Worm (Caenorhabditis elegans) whole organism, late embryonic: ENCODE data around the gene msp-32.
"Not testable (repeated sequence)": the region's sequence is repeated elsewhere in the genome, so short reads cannot be mapped to it uniquely, and the experiment has no call there.

ENCODE experiments used
- C08G9.2 ChIP-seq: sonication (generic microtip); optimal IDR thresholded peaks from 2 replicates; lab custom pipeline; 2016; ENCODE audit warnings: mild to moderate bottlenecking, missing genetic modification characterization, moderate library complexity, missing compliant biosample characterization
- K09A11.1 ChIP-seq: sonication (generic microtip); optimal IDR thresholded peaks from 2 replicates; lab custom pipeline; 2017; ENCODE audit warnings: antibody characterized with exemption, mild to moderate bottlenecking, missing genetic modification characterization, missing compliant biosample characterization; ENCODE audit not compliant: insufficient read depth
- T23F11.4 ChIP-seq: fragments of 200-800 bp; sonication (Bioruptor generic); optimal IDR thresholded peaks from 2 replicates; lab custom pipeline; 2018; ENCODE audit warnings: mild to moderate bottlenecking, missing genetic modification characterization, missing compliant biosample characterization
- ama-1 ChIP-seq: fragments of 150-350 bp; optimal IDR thresholded peaks from 2 replicates; lab custom pipeline; 2014
- ceh-19 ChIP-seq: fragments of 200-800 bp; sonication (Bioruptor generic); optimal IDR thresholded peaks from 2 replicates; lab custom pipeline; 2018; ENCODE audit warnings: mild to moderate bottlenecking, missing genetic modification characterization, missing compliant biosample characterization
- ceh-22 ChIP-seq: sonication (generic microtip); optimal IDR thresholded peaks from 2 replicates; lab custom pipeline; 2017; ENCODE audit warnings: missing biosample characterization, missing genetic modification characterization
- ceh-24 ChIP-seq: sonication (generic microtip); optimal IDR thresholded peaks from 2 replicates; lab custom pipeline; 2016; ENCODE audit warnings: mild to moderate bottlenecking, missing genetic modification characterization, missing compliant biosample characterization
- ceh-31 ChIP-seq: sonication (generic microtip); optimal IDR thresholded peaks from 2 replicates; lab custom pipeline; 2016; ENCODE audit warnings: missing genetic modification characterization, missing compliant biosample characterization
- ceh-34 ChIP-seq: sonication (generic microtip); optimal IDR thresholded peaks from 2 replicates; lab custom pipeline; 2016; ENCODE audit warnings: mild to moderate bottlenecking, missing genetic modification characterization, missing compliant biosample characterization
- ceh-45 ChIP-seq: fragments of 200-800 bp; sonication (Bioruptor generic); IDR thresholded peaks from 2 replicates; pipeline ENCODE4 v1.3.6; 2022; ENCODE audit warnings: missing genetic modification reagents, missing genetic modification characterization, missing compliant biosample characterization
- ceh-6 ChIP-seq: fragments of 200-800 bp; sonication (Bioruptor generic); optimal IDR thresholded peaks from 2 replicates; lab custom pipeline; 2018; ENCODE audit warnings: mild to moderate bottlenecking, missing genetic modification characterization, missing compliant biosample characterization
- dmd-4 ChIP-seq: sonication (generic microtip); optimal IDR thresholded peaks from 2 replicates; lab custom pipeline; 2016; ENCODE audit warnings: borderline replicate concordance, missing genetic modification characterization, missing compliant biosample characterization
- dve-1 ChIP-seq: sonication (generic microtip); optimal IDR thresholded peaks from 2 replicates; lab custom pipeline; 2017; ENCODE audit warnings: antibody characterized with exemption, mild to moderate bottlenecking, missing genetic modification characterization, missing compliant biosample characterization
- elt-2 ChIP-seq: sonication (generic microtip); optimal IDR thresholded peaks from 2 replicates; lab custom pipeline; 2016; ENCODE audit warnings: missing genetic modification reagents, missing genetic modification characterization, missing compliant biosample characterization
- elt-4 ChIP-seq: sonication (generic microtip); optimal IDR thresholded peaks from 2 replicates; lab custom pipeline; 2016; ENCODE audit warnings: missing genetic modification characterization, missing compliant biosample characterization
- eyg-1 ChIP-seq: sonication (generic microtip); optimal IDR thresholded peaks from 2 replicates; lab custom pipeline; 2016; ENCODE audit warnings: missing genotype, missing genetic modification characterization, missing compliant biosample characterization
- fax-1 ChIP-seq: sonication (generic microtip); optimal IDR thresholded peaks from 2 replicates; lab custom pipeline; 2016; ENCODE audit warnings: missing genotype, missing genetic modification characterization, missing compliant biosample characterization
- fkh-10 ChIP-seq: fragments of 150-350 bp; optimal IDR thresholded peaks from 2 replicates; lab custom pipeline; 2014; ENCODE audit warnings: missing biosample characterization, missing genetic modification reagents, missing genetic modification characterization
- gmeb-2 ChIP-seq: sonication (generic microtip); optimal IDR thresholded peaks from 2 replicates; lab custom pipeline; 2016; ENCODE audit warnings: missing genetic modification characterization, inconsistent platforms, missing compliant biosample characterization
- hlh-6 ChIP-seq: sonication (generic microtip); optimal IDR thresholded peaks from 2 replicates; lab custom pipeline; 2016; ENCODE audit warnings: missing genotype, missing genetic modification characterization, missing compliant biosample characterization
- lim-6 ChIP-seq: sonication (generic microtip); optimal IDR thresholded peaks from 2 replicates; lab custom pipeline; 2016; ENCODE audit warnings: missing genetic modification characterization, missing compliant biosample characterization
- lin-11 ChIP-seq: fragments of 200-800 bp; sonication (Bioruptor generic); optimal IDR thresholded peaks from 2 replicates; lab custom pipeline; 2018; ENCODE audit warnings: mild to moderate bottlenecking, missing genetic modification characterization, missing compliant biosample characterization
- madf-2 ChIP-seq: sonication (generic microtip); optimal IDR thresholded peaks from 2 replicates; lab custom pipeline; 2017; ENCODE audit warnings: missing genetic modification characterization, missing compliant biosample characterization
- mec-3 ChIP-seq: sonication (generic microtip); optimal IDR thresholded peaks from 2 replicates; lab custom pipeline; 2016; ENCODE audit warnings: borderline replicate concordance, missing genetic modification characterization, missing compliant biosample characterization
- nfya-1 ChIP-seq: sonication (generic microtip); optimal IDR thresholded peaks from 2 replicates; lab custom pipeline; 2017; ENCODE audit warnings: missing genetic modification characterization, mild to moderate bottlenecking, missing compliant biosample characterization, antibody characterized with exemption, moderate library complexity
- nhr-11 ChIP-seq: fragments of 150-350 bp; optimal IDR thresholded peaks from 2 replicates; lab custom pipeline; 2014; ENCODE audit warnings: missing biosample characterization, missing genetic modification characterization
- nhr-232 ChIP-seq: sonication (generic microtip); optimal IDR thresholded peaks from 2 replicates; lab custom pipeline; 2016; ENCODE audit warnings: missing genetic modification characterization, missing compliant biosample characterization
- pag-3 ChIP-seq: sonication (generic microtip); optimal IDR thresholded peaks from 2 replicates; lab custom pipeline; 2016; ENCODE audit warnings: missing compliant biosample characterization, missing genetic modification characterization, borderline replicate concordance
- pat-9 ChIP-seq: fragments of 200-800 bp; sonication (Bioruptor generic); optimal IDR thresholded peaks from 2 replicates; lab custom pipeline; 2018; ENCODE audit warnings: mild to moderate bottlenecking, missing genetic modification characterization, moderate library complexity, missing compliant biosample characterization
- pha-4 ChIP-seq: fragments of 150-350 bp; optimal IDR thresholded peaks from 2 replicates; lab custom pipeline; 2018; ENCODE audit warnings: missing biosample characterization, missing genetic modification reagents, missing genetic modification characterization
- pqm-1 ChIP-seq: sonication (generic microtip); optimal IDR thresholded peaks from 2 replicates; lab custom pipeline; 2016; ENCODE audit warnings: missing genetic modification characterization, missing compliant biosample characterization
- sdc-2 ChIP-seq: sonication (generic microtip); optimal IDR thresholded peaks from 2 replicates; lab custom pipeline; 2016; ENCODE audit warnings: missing genotype, missing genetic modification characterization, missing compliant biosample characterization
- sox-2 ChIP-seq: fragments of 200-800 bp; sonication (Bioruptor generic); IDR thresholded peaks from 2 replicates; pipeline ENCODE4 v1.3.6; 2022; ENCODE audit warnings: missing genetic modification reagents, missing genetic modification characterization, missing compliant biosample characterization
- sox-4 ChIP-seq: sonication (generic microtip); optimal IDR thresholded peaks from 2 replicates; lab custom pipeline; 2017; ENCODE audit warnings: mild to moderate bottlenecking, missing genetic modification characterization, inconsistent platforms, missing compliant biosample characterization
- syd-9 ChIP-seq: sonication (generic microtip); optimal IDR thresholded peaks from 2 replicates; lab custom pipeline; 2016; ENCODE audit warnings: mild to moderate bottlenecking, missing genetic modification characterization, moderate library complexity, missing compliant biosample characterization
- tbx-7 ChIP-seq: sonication (generic microtip); optimal IDR thresholded peaks from 2 replicates; lab custom pipeline; 2016; ENCODE audit warnings: missing genotype, missing genetic modification characterization, missing compliant biosample characterization
- ttx-3 ChIP-seq: sonication (generic microtip); optimal IDR thresholded peaks from 2 replicates; lab custom pipeline; 2016; ENCODE audit warnings: missing genetic modification reagents, missing genetic modification characterization, missing compliant biosample characterization
- unc-55 ChIP-seq: sonication (generic microtip); optimal IDR thresholded peaks from 2 replicates; lab custom pipeline; 2017; ENCODE audit warnings: missing biosample characterization, missing genetic modification reagents, missing genetic modification characterization
- unc-86 ChIP-seq: sonication (generic microtip); optimal IDR thresholded peaks from 2 replicates; lab custom pipeline; 2016; ENCODE audit warnings: missing genetic modification characterization, missing compliant biosample characterization
- ztf-16 ChIP-seq: sonication (generic microtip); optimal IDR thresholded peaks from 2 replicates; lab custom pipeline; 2017; ENCODE audit warnings: missing genetic modification characterization, missing compliant biosample characterization

The msp-32 gene

DNA sequence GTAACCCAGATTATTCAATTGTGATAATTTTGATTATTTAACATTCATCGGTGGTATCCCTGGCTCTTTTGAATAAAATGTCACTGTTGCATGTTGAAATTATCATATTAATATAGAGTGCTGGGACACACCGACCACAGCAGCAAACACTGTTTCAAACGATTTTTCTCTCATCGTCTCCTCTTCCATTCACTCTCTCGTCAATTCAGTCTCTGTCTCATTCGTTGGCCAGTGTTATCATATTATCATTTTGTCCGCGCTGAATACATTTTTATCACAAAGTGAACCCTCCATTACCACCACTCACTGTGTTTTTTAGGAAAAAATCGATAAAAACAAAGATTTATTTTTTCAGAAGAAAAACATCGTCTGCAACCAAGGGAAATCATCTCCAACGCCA, 41.5 kb upstream of the msp-32 start:
- peak; percentile 98 for TF ChIP-seq elt-2 (tag; lab: Kevin White, UChicago)
- no peak for TF ChIP-seq madf-2 (tag; lab: Kevin White, UChicago)
- no peak for TF ChIP-seq pag-3 (tag; lab: Kevin White, UChicago)
- TF ChIP-seq ceh-22 (tag; lab: Kevin White, UChicago) = no peak
- TF ChIP-seq, all 69 proteins: peak for 1

ce11 chrII:4857873-4858364, 40.7 kb upstream of the msp-32 start, which contains the start of gene F11G11.5:
TSS of gene F11G11.5 (plus strand) at chrII:4857923.
- TF ChIP-seq fax-1 (tag; lab: Kevin White, UChicago) (no peak), hlh-6 (tag; lab: Kevin White, UChicago) (no peak), nhr-11 (tag; lab: Kevin White, UChicago) (no peak), ceh-19 (no peak), dmd-4 (tag; lab: Kevin White, UChicago) (no peak), ztf-16 (no peak), unc-86 (tag; lab: Kevin White, UChicago) (no peak), tbx-7 (tag; lab: Kevin White, UChicago) (no peak), ceh-6 (GFP tag; lab: Kevin White, UChicago) (no peak), syd-9 (no peak), lin-11 (no peak)

DNA sequence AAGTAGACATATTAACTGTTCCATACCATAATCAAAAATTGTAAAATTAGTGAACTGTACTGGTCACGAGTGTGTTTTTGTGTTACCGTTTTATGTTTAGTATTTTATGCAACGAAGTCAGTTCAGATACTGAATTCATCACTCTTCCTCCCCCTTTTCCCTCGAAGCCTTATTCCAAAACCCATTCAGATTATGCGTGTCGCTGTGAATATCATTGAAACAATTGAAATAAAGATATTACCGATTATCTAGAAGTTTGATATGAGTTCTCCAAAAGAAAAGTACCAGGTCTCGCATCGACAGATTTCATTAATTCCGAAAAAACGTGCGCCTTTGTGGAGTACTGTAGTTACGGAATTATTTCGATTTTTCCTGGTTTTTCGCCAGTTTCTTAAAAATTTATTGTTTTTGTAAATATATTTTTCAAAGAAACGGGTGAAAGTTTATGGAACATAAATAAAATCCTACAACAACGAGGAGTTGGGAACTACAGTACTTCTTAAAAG, 39.7 kb upstream of the msp-32 start:
- TF ChIP-seq C08G9.2 (no peak), pqm-1 (tag; lab: Kevin White, UChicago) (no peak), ceh-31 (tag; lab: Kevin White, UChicago) (no peak), ceh-24 (tag; lab: Kevin White, UChicago) (no peak), dve-1 (tag; lab: Kevin White, UChicago) (no peak), nhr-11 (tag; lab: Kevin White, UChicago) (no peak), elt-2 (tag; lab: Kevin White, UChicago) (no peak), ceh-34 (tag; lab: Kevin White, UChicago) (no peak), nfya-1 (tag; lab: Kevin White, UChicago) (no peak), pag-3 (tag; lab: Kevin White, UChicago) (no peak), tbx-7 (tag; lab: Kevin White, UChicago) (no peak), sdc-2 (no peak), pat-9 (no peak), gmeb-2 (tag; lab: Kevin White, UChicago) (no peak)

- not testable (repeated sequence) for TF ChIP-seq ceh-45 (GFP tag; lab: Robert Waterston, UW); dve-1 (tag; lab: Kevin White, UChicago); gmeb-2 (tag; lab: Kevin White, UChicago)
- TF ChIP-seq, all 69 proteins: peak for 0; not testable (repeated sequence) for 69
Observed at ce11 chrII:4860260-4860659, 38.4 kb upstream of the msp-32 start, which contains the start of the genes nspd-5 and F11G11.4. TSS of gene nspd-5 (minus strand) at chrII:4860360. TSS of gene F11G11.4 (plus strand) at chrII:4860594.

DNA sequence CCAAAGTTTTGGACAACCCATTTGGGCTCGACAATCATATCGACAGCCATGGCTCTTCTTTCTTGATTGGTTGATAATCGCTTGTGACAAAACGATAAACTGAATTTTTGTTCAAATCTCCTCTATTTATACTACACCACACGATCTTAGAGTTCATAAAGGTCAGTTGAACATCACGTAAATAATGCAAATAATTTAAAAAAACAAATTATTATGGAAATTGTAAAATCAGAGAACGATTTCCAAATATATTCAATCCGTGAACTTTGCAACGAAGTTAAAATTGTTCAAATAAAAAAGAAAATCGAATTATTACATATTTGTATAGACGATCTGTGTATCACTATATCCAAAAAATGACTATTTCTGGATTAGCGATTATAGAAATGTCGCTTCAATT, 35.3 kb upstream of the msp-32 start, which contains the start of the genes mpst-4 and F11G11.14:
mpst-4 (minus strand) TSS at position 101 of the 400 bp plus-strand sequence.
F11G11.14 (plus strand) TSS at position 325 of the 400 bp plus-strand sequence.
- TF ChIP-seq eyg-1 (tag; lab: Kevin White, UChicago) (no peak), elt-2 (tag; lab: Kevin White, UChicago) (no peak), ama-1 (lab: Kevin White, UChicago) (no peak), mec-3 (tag; lab: Kevin White, UChicago) (no peak), ttx-3 (tag; lab: Kevin White, UChicago) (no peak), lim-6 (tag; lab: Kevin White, UChicago) (no peak), pha-4 (tag; lab: Kevin White, UChicago) (no peak), K09A11.1 (no peak), nhr-232 (tag; lab: Kevin White, UChicago) (no peak), elt-4 (no peak), fkh-10 (GFP tag; lab: Kevin White, UChicago) (no peak), unc-55 (GFP tag; lab: Kevin White, UChicago) (no peak), ceh-22 (tag; lab: Kevin White, UChicago) (no peak), fax-1 (tag; lab: Kevin White, UChicago) (no peak), T23F11.4 (GFP tag; lab: Kevin White, UChicago) (no peak), sox-4 (tag; lab: Kevin White, UChicago) (no peak), ceh-34 (tag; lab: Kevin White, UChicago) (no peak), sox-2 (no peak)
- TF ChIP-seq, all 69 proteins: peak for 0
